Worm (Caenorhabditis elegans) whole organism, L4 larva: Measurements from ENCODE around the gene F08G2.4.

Experiments used
- madf-9 ChIP-seq: fragments of 200-800 bp; sonication (Bioruptor generic); conservative IDR thresholded peaks from 2 replicates; pipeline ENCODE4 v1.3.6; 2022; ENCODE audit warnings: missing genetic modification reagents, missing genetic modification characterization, missing compliant biosample characterization
- skn-1 ChIP-seq: fragments of 150-350 bp; optimal IDR thresholded peaks from 2 replicates; lab custom pipeline; 2014; ENCODE audit warnings: missing biosample characterization, missing genetic modification characterization

- TF ChIP-seq madf-9 (GFP tag; lab: Robert Waterston, UW) = no peak
- no peak for TF ChIP-seq skn-1
These were observed 17.0 kb downstream of the F08G2.4 start for ce11 chrII:13847366-13847765.
